Worm (Caenorhabditis elegans) whole organism, L3 larva: ENCODE data around the gene srh-190.

Experiments used
- aly-2 ChIP-seq: fragments of 150-350 bp; optimal IDR thresholded peaks from 2 replicates; lab custom pipeline; 2014; ENCODE audit warnings: missing biosample characterization, missing genetic modification characterization
- lin-15B ChIP-seq: fragments of 150-350 bp; optimal IDR thresholded peaks from 2 replicates; lab custom pipeline; 2014; ENCODE audit warnings: missing biosample characterization, missing genetic modification characterization
- pha-4 ChIP-seq: fragments of 150-350 bp; optimal IDR thresholded peaks from 2 replicates; lab custom pipeline; 2014; ENCODE audit warnings: missing biosample characterization, missing genetic modification reagents, missing genetic modification characterization
- zag-1 ChIP-seq: fragments of 150-350 bp; optimal IDR thresholded peaks from 2 replicates; lab custom pipeline; 2014; ENCODE audit warnings: missing biosample characterization, missing genetic modification characterization

srh-190 gene

ce11 chrV:3949723-3950122, 46.8 kb downstream of the srh-190 start, which contains the start of gene dach-1:
dach-1 (plus strand) TSS chrV:3950023.
- no peak for TF ChIP-seq lin-15B (tag; lab: Kevin White, UChicago)
- no peak for TF ChIP-seq aly-2 (tag; lab: Kevin White, UChicago)
- no peak for TF ChIP-seq zag-1

- no peak for TF ChIP-seq pha-4 (tag; lab: Kevin White, UChicago)
- no peak for TF ChIP-seq aly-2 (tag; lab: Kevin White, UChicago)
These were observed 50.8 kb downstream of the srh-190 start, which contains the start of gene str-247 for ce11 chrV:3953739-3954138. str-247 (plus strand) TSS chrV:3954039.
